Fruit fly (Drosophila melanogaster) whole organism, embryonic: ENCODE results near the gene CG7276.

Source experiments
- Ada2b ChIP-seq: fragments of 200-800 bp; sonication (Bioruptor generic); IDR thresholded peaks from 2 replicates; pipeline ENCODE4 v1.3.6; 2022; ENCODE audit warnings: missing biosample characterization, missing genetic modification characterization
- Aef1 ChIP-seq: fragments of 200-800 bp; sonication (Bioruptor generic); IDR thresholded peaks from 3 replicates; pipeline ENCODE4 v1.3.6; 2022; ENCODE audit warnings: missing biosample characterization, missing genetic modification characterization
- Awh ChIP-seq: fragments of 200-800 bp; sonication (Bioruptor generic); IDR thresholded peaks from 2 replicates; pipeline ENCODE4, ENCODE4 v1.3.6; 2022; ENCODE audit warnings: missing biosample characterization, missing genetic modification characterization
- Blimp-1 ChIP-seq: fragments of 200-800 bp; sonication (Bioruptor generic); optimal IDR thresholded peaks from 3 replicates; lab custom pipeline; 2018; ENCODE audit warnings: missing biosample characterization, missing genetic modification characterization, mild to moderate bottlenecking, moderate library complexity, missing genetic modification reagents
- Bteb2 ChIP-seq: fragments of 200-800 bp; sonication (Bioruptor generic); optimal IDR thresholded peaks from 2 replicates; lab custom pipeline; 2016; ENCODE audit warnings: missing biosample characterization, missing genetic modification characterization
- CG10209 ChIP-seq: fragments of 200-800 bp; sonication (Bioruptor generic); optimal IDR thresholded peaks from 3 replicates; lab custom pipeline; 2017; ENCODE audit warnings: missing biosample characterization, mild to moderate bottlenecking, missing genetic modification characterization, missing genetic modification reagents
- CG1024 ChIP-seq: fragments of 200-800 bp; sonication (Bioruptor generic); IDR thresholded peaks from 2 replicates; pipeline ENCODE4 v1.3.6; 2022; ENCODE audit warnings: missing biosample characterization, missing genetic modification characterization
- CG10274 ChIP-seq: fragments of 200-800 bp; sonication (Bioruptor generic); optimal IDR thresholded peaks from 3 replicates; lab custom pipeline; 2017; ENCODE audit warnings: missing biosample characterization, mild to moderate bottlenecking, missing genetic modification characterization
- CG10654 ChIP-seq: fragments of 200-800 bp; sonication (Bioruptor generic); optimal IDR thresholded peaks from 2 replicates; lab custom pipeline; 2016; ENCODE audit warnings: missing biosample characterization, missing genetic modification characterization
- CG12155 ChIP-seq: fragments of 200-800 bp; sonication (Bioruptor generic); optimal IDR thresholded peaks from 3 replicates; lab custom pipeline; 2016; ENCODE audit warnings: missing biosample characterization, missing genetic modification characterization
- CG1233 ChIP-seq: fragments of 200-800 bp; sonication (Bioruptor generic); optimal IDR thresholded peaks from 4 replicates; lab custom pipeline; 2018; ENCODE audit warnings: missing biosample characterization, mild to moderate bottlenecking, missing genetic modification characterization
- CG14965 ChIP-seq: fragments of 200-800 bp; sonication (Bioruptor generic); optimal IDR thresholded peaks from 2 replicates; lab custom pipeline; 2016; ENCODE audit warnings: missing biosample characterization, missing genetic modification characterization, borderline replicate concordance
- CG15514 ChIP-seq: fragments of 200-800 bp; sonication (Bioruptor generic); optimal IDR thresholded peaks from 3 replicates; lab custom pipeline; 2017; ENCODE audit warnings: missing biosample characterization, missing genetic modification characterization, mild to moderate bottlenecking, moderate library complexity, missing genetic modification reagents
- CG1603 ChIP-seq: fragments of 200-800 bp; sonication (Bioruptor generic); optimal IDR thresholded peaks from 2 replicates; lab custom pipeline; 2019; ENCODE audit warnings: missing biosample characterization, mild to moderate bottlenecking, missing genetic modification characterization, moderate library complexity
- CG18262 ChIP-seq: fragments of 200-800 bp; optimal IDR thresholded peaks from 3 replicates; lab custom pipeline; 2019; ENCODE audit warnings: missing biosample characterization, mild to moderate bottlenecking, missing genetic modification characterization, moderate library complexity
- CG1832 ChIP-seq: fragments of 200-800 bp; sonication (Bioruptor generic); optimal IDR thresholded peaks from 2 replicates; lab custom pipeline; 2017; ENCODE audit warnings: missing biosample characterization, mild to moderate bottlenecking, missing genetic modification characterization, inconsistent platforms
- CG18619 ChIP-seq: fragments of 200-800 bp; sonication (Bioruptor generic); optimal IDR thresholded peaks from 3 replicates; lab custom pipeline; 2017; ENCODE audit warnings: missing biosample characterization, mild to moderate bottlenecking, missing genetic modification characterization
- CG30403 ChIP-seq: fragments of 200-800 bp; sonication (Bioruptor generic); optimal IDR thresholded peaks from 3 replicates; lab custom pipeline; 2016; ENCODE audit warnings: missing biosample characterization, missing genetic modification characterization
- CG31441 ChIP-seq: fragments of 200-800 bp; sonication (Bioruptor generic); IDR thresholded peaks from 2 replicates; pipeline ENCODE4 v1.3.6; 2022; ENCODE audit warnings: missing biosample characterization, missing genetic modification characterization
- CG3847 ChIP-seq: fragments of 200-800 bp; sonication (Bioruptor generic); IDR thresholded peaks from 2 replicates; pipeline ENCODE4 v1.3.6; 2022; ENCODE audit warnings: missing biosample characterization, missing genetic modification characterization
- CG4282 ChIP-seq: fragments of 200-800 bp; sonication (Bioruptor generic); optimal IDR thresholded peaks from 2 replicates; lab custom pipeline; 2016; ENCODE audit warnings: missing biosample characterization, missing genetic modification characterization
- CG4820 ChIP-seq: fragments of 200-800 bp; sonication (Bioruptor generic); optimal IDR thresholded peaks from 3 replicates; lab custom pipeline; 2016; ENCODE audit warnings: missing biosample characterization, missing genetic modification characterization
- CG7839 ChIP-seq: fragments of 200-800 bp; sonication (Bioruptor generic); optimal IDR thresholded peaks from 3 replicates; lab custom pipeline; 2018; ENCODE audit warnings: missing biosample characterization, mild to moderate bottlenecking, missing genetic modification characterization, moderate library complexity
- CG8924 ChIP-seq: fragments of 200-800 bp; optimal IDR thresholded peaks from 3 replicates; lab custom pipeline; 2019; ENCODE audit warnings: missing biosample characterization, mild to moderate bottlenecking, missing genetic modification characterization, moderate library complexity
- Dbx ChIP-seq: fragments of 200-800 bp; sonication (Bioruptor generic); IDR thresholded peaks from 3 replicates; pipeline ENCODE4 v1.3.6; 2022; ENCODE audit warnings: missing biosample characterization, missing genetic modification characterization
- Fer1 ChIP-seq: fragments of 200-800 bp; sonication (Bioruptor generic); optimal IDR thresholded peaks from 2 replicates; lab custom pipeline; 2017; ENCODE audit warnings: missing biosample characterization, mild to moderate bottlenecking, missing genetic modification characterization
- Hr51 ChIP-seq, 2 experiments: fragments of 200-800 bp; sonication (Bioruptor generic); optimal IDR thresholded peaks; 2 replicates in 1 of 2; 3 replicates in 1 of 2; lab custom pipeline; 2016 to 2018; ENCODE audit warnings: missing biosample characterization in 2 of 2, missing genetic modification characterization in 2 of 2, mild to moderate bottlenecking in 1 of 2, moderate library complexity in 1 of 2
- MBD-R2 ChIP-seq: fragments of 200-800 bp; sonication (Bioruptor generic); IDR thresholded peaks from 2 replicates; pipeline ENCODE4 v1.3.6; 2022; ENCODE audit warnings: missing biosample characterization, missing genetic modification characterization
- Six4 ChIP-seq: fragments of 200-800 bp; sonication (Bioruptor generic); optimal IDR thresholded peaks from 2 replicates; lab custom pipeline; 2016; ENCODE audit warnings: missing biosample characterization, missing genetic modification characterization
- Tbp ChIP-seq: fragments of >200 bp; optimal IDR thresholded peaks from 2 replicates; lab custom pipeline; 2018; ENCODE audit warnings: missing biosample characterization, missing genetic modification characterization
- dm ChIP-seq: fragments of 200-800 bp; sonication (Bioruptor generic); optimal IDR thresholded peaks from 3 replicates; lab custom pipeline; 2016; ENCODE audit warnings: missing biosample characterization, missing genetic modification characterization
- gcm ChIP-seq: fragments of 200-800 bp; sonication (Bioruptor generic); optimal IDR thresholded peaks from 2 replicates; lab custom pipeline; 2019; ENCODE audit warnings: missing biosample characterization, mild to moderate bottlenecking, missing genetic modification characterization, moderate library complexity
- gt ChIP-seq: fragments of 200-800 bp; sonication (Bioruptor generic); IDR thresholded peaks from 2 replicates; pipeline ENCODE4 v1.3.6; 2022; ENCODE audit warnings: missing biosample characterization, missing genetic modification characterization
- hbn ChIP-seq: fragments of 200-800 bp; sonication (Bioruptor generic); IDR thresholded peaks from 2 replicates; pipeline ENCODE4 v1.3.6; 2022; ENCODE audit warnings: missing biosample characterization, missing genetic modification characterization; ENCODE audit not compliant: partially characterized antibody
- her ChIP-seq: fragments of 200-800 bp; sonication (Bioruptor generic); optimal IDR thresholded peaks from 2 replicates; lab custom pipeline; 2016; ENCODE audit warnings: missing biosample characterization, missing genetic modification characterization
- jumu ChIP-seq: fragments of 200-800 bp; sonication (Bioruptor generic); optimal IDR thresholded peaks from 3 replicates; lab custom pipeline; 2016; ENCODE audit warnings: missing biosample characterization, missing genetic modification characterization
- lola ChIP-seq, 3 experiments: fragments of >200 bp in 2 of 3; fragments of 200-800 bp in 1 of 3; sonication (Bioruptor generic) in 1 of 3; optimal IDR thresholded peaks; 2 replicates each; lab custom pipeline; 2017 to 2019; ENCODE audit warnings: missing biosample characterization in 3 of 3, missing genetic modification characterization in 3 of 3, mild to moderate bottlenecking in 1 of 3, moderate library complexity in 1 of 3
- nerfin-1 ChIP-seq: fragments of 200-800 bp; sonication (Bioruptor generic); optimal IDR thresholded peaks from 3 replicates; lab custom pipeline; 2019; ENCODE audit warnings: missing biosample characterization, mild to moderate bottlenecking, missing genetic modification characterization, moderate library complexity
- oc ChIP-seq: fragments of 200-800 bp; sonication (Bioruptor generic); optimal IDR thresholded peaks from 2 replicates; lab custom pipeline; 2018; ENCODE audit warnings: missing biosample characterization, mild to moderate bottlenecking, missing genetic modification characterization, moderate library complexity
- peb ChIP-seq: fragments of 200-800 bp; sonication (Bioruptor generic); IDR thresholded peaks from 2 replicates; pipeline ENCODE4 v1.3.6; 2022; ENCODE audit warnings: missing biosample characterization, missing genetic modification characterization
- psq ChIP-seq: fragments of 200-800 bp; sonication (Bioruptor generic); optimal IDR thresholded peaks from 2 replicates; lab custom pipeline; 2017; ENCODE audit warnings: missing biosample characterization, missing genetic modification characterization
- run ChIP-seq: fragments of 200-800 bp; sonication (Bioruptor generic); optimal IDR thresholded peaks from 3 replicates; lab custom pipeline; 2018; ENCODE audit warnings: missing biosample characterization, mild to moderate bottlenecking, missing genetic modification characterization
- sc ChIP-seq, 3 experiments: fragments of >200 bp in 2 of 3; fragments of 200-800 bp in 1 of 3; sonication (Bioruptor generic) in 1 of 3; optimal IDR thresholded peaks; 2 replicates in 2 of 3; 3 replicates in 1 of 3; lab custom pipeline; 2017; ENCODE audit warnings: mild to moderate bottlenecking in 1 of 3, missing biosample characterization in 1 of 3, missing genetic modification characterization in 1 of 3, missing genetic modification reagents in 1 of 3
- stwl ChIP-seq: fragments of 200-800 bp; sonication (Bioruptor generic); optimal IDR thresholded peaks from 3 replicates; lab custom pipeline; 2018; ENCODE audit warnings: missing biosample characterization, mild to moderate bottlenecking, missing genetic modification characterization, moderate library complexity
- tgo ChIP-seq: fragments of 200-800 bp; sonication (Bioruptor generic); IDR thresholded peaks from 3 replicates; pipeline ENCODE4 v1.3.6; 2022; ENCODE audit warnings: missing biosample characterization, missing genetic modification characterization
- wek ChIP-seq: fragments of 200-800 bp; sonication (Bioruptor generic); optimal IDR thresholded peaks from 3 replicates; lab custom pipeline; 2018; ENCODE audit warnings: missing biosample characterization, mild to moderate bottlenecking, missing genetic modification characterization, moderate library complexity
- zen ChIP-seq: fragments of 200-800 bp; sonication (Bioruptor generic); optimal IDR thresholded peaks from 3 replicates; lab custom pipeline; 2018; ENCODE audit warnings: missing biosample characterization, mild to moderate bottlenecking, missing genetic modification characterization, moderate library complexity
- zf30C ChIP-seq: fragments of 200-800 bp; sonication (Bioruptor generic); optimal IDR thresholded peaks from 3 replicates; lab custom pipeline; 2018; ENCODE audit warnings: missing biosample characterization, mild to moderate bottlenecking, missing genetic modification characterization

The CG7276 gene

DNA sequence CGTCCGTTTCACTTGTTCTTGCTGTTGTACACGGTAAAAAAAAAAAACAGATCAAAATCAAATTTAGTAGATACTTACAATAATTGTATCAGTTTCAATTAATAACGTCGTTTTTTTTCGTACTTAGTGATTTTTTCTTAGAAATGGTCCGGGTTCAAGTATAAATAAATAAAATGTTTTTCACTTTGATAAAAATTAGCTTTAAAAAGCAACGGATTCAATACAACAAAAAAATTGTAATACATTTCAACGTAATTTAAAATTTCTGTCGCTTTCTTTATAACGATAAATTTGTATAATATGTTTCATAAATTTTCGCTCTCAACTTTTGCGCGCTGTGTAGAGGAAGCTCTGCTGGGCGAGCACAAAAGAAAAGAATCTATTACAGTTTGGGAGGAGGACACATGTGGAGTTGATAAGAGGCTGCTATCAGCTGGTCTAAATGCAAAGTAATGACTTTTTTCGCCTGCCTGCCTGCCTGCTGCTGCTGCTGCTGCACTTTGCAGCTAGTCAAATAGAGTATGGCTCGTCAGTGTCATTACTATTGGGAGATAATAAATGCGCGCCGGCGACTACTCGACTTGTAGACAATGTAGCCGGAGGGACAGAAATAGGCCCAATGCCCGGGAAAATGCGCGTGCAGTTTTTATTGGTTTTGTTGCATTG lies 40.0 kb downstream of the CG7276 start (continued):
- TF ChIP-seq psq (GFP tag; lab: Kevin White, UChicago) (no peak), zf30C (GFP tag; lab: Kevin White, UChicago) (peak; percentile 44), Tbp (GFP tag; lab: Kevin White, UChicago) (no peak), Six4 (GFP tag; lab: Kevin White, UChicago) (peak; percentile 0), tgo (GFP tag; lab: Robert Waterston, UW) (peak; percentile 61), dm (GFP tag; lab: Kevin White, UChicago) (peak; percentile 9), Awh (0 out of 2 replicates have a peak, but pooled peaks have one; percentile 16), CG12155 (GFP tag; lab: Kevin White, UChicago) (peak; percentile 54), Bteb2 (peak; percentile 46), CG10209 (GFP tag; lab: Kevin White, UChicago) (peak; percentile 76), Aef1 (0 out of 3 replicates have a peak, but pooled peaks have one; percentile 10), peb (GFP tag; lab: Robert Waterston, UW) (no peak), her (peak; percentile 4), CG4820 (GFP tag; lab: Kevin White, UChicago) (peak; percentile 63), Dbx (GFP tag; lab: Robert Waterston, UW) (peak; percentile 28; the same call in 2 of the 3 replicates), stwl (tag; lab: Kevin White, UChicago) (no peak), CG1024 (0 out of 2 replicates have a peak, but pooled peaks have one; percentile 17), CG10274 (peak; percentile 47), oc (tag; lab: Kevin White, UChicago) (peak; percentile 58), zen (tag; lab: Kevin White, UChicago) (peak; percentile 74), CG30403 (GFP tag; lab: Kevin White, UChicago) (peak; percentile 81), wek (no peak), Ada2b (GFP tag; lab: Robert Waterston, UW) (peak; percentile 35), jumu (GFP tag; lab: Kevin White, UChicago) (peak; percentile 1), sc (optimal IDR thresholded peaks at IDR 0.05; lab: Kevin White, UChicago) (no peak), sc (GFP tag; optimal IDR thresholded peaks at IDR 0.05; lab: Kevin White, UChicago) (peak; percentile 69), gt (GFP tag; lab: Robert Waterston, UW) (no peak), Fer1 (GFP tag; lab: Kevin White, UChicago) (peak; percentile 55), gcm (GFP tag; lab: Kevin White, UChicago) (peak; percentile 51), CG1603 (tag; lab: Kevin White, UChicago) (no peak), CG7839 (peak; percentile 84), MBD-R2 (no peak), CG18619 (GFP tag; lab: Kevin White, UChicago) (peak; percentile 66), CG31441 (GFP tag; lab: Robert Waterston, UW) (peak; percentile 80), CG8924 (tag; lab: Kevin White, UChicago) (peak; percentile 77), nerfin-1 (tag; lab: Kevin White, UChicago) (peak; percentile 58), run (tag; lab: Kevin White, UChicago) (peak; percentile 3), Hr51 (GFP tag; optimal IDR thresholded peaks at IDR 0.05; lab: Kevin White, UChicago) (peak; percentile 14 to 86), CG1233 (GFP tag; lab: Kevin White, UChicago) (peak; percentile 50), CG14965 (GFP tag; lab: Kevin White, UChicago) (no peak), CG10654 (peak; percentile 33), lola (GFP tag; optimal IDR thresholded peaks at IDR 0.05; lab: Kevin White, UChicago) (peak in 1 of 3 experiments; percentile 76), CG18262 (tag; lab: Kevin White, UChicago) (peak; percentile 84), Blimp-1 (GFP tag; lab: Kevin White, UChicago) (peak; percentile 68), CG15514 (GFP tag; lab: Kevin White, UChicago) (peak; percentile 14), CG4282 (GFP tag; lab: Kevin White, UChicago) (no peak), CG1832 (no peak), CG3847 (GFP tag; lab: Robert Waterston, UW) (no peak), hbn (no peak)
